Worm (Caenorhabditis elegans): ENCODE measurements around the gene F47E1.1.
"Not testable (repeated sequence)": the region's sequence is repeated elsewhere in the genome, so short reads cannot be mapped to it uniquely, and the experiment has no call there.

ce11 chrX:9090562-9090961, 13.6 kb downstream of the F47E1.1 start:
- not testable (repeated sequence) for TF ChIP-seq ztf-29 (GFP tag; IDR thresholded peaks at IDR 0.05); ref-1 (GFP tag; conservative IDR thresholded peaks at IDR 0.05)

Measured in whole organism, midembryonic.